Fruit fly (Drosophila melanogaster) whole organism, pupa: ENCODE data around the gene Lamtor5.
A peak's percentile ranks its signal among the peaks of the same experiment; 100 is the strongest.

Experiments used
- CG10348 ChIP-seq: fragments of 200-800 bp; sonication (Bioruptor generic); IDR thresholded peaks from 2 replicates; pipeline ENCODE4 v1.3.6; 2022; ENCODE audit warnings: missing biosample characterization, missing genetic modification characterization
- CG12605 ChIP-seq: fragments of 200-800 bp; sonication (Bioruptor generic); IDR thresholded peaks from 2 replicates; pipeline ENCODE4 v1.3.6; 2022; ENCODE audit warnings: missing biosample characterization, missing genetic modification characterization
- CG13204 ChIP-seq: fragments of 200-800 bp; sonication (Bioruptor generic); optimal IDR thresholded peaks from 2 replicates; lab custom pipeline; 2018; ENCODE audit warnings: missing biosample characterization, mild to moderate bottlenecking, missing genetic modification characterization, moderate library complexity
- CG14655 ChIP-seq: fragments of 200-800 bp; sonication (Bioruptor generic); optimal IDR thresholded peaks from 3 replicates; lab custom pipeline; 2017; ENCODE audit warnings: mild to moderate bottlenecking, missing biosample characterization, missing genetic modification reagents, missing genetic modification characterization
- CG15710 ChIP-seq: fragments of 200-800 bp; sonication (Bioruptor generic); optimal IDR thresholded peaks from 2 replicates; lab custom pipeline; 2018; ENCODE audit warnings: missing biosample characterization, mild to moderate bottlenecking, missing genetic modification characterization, moderate library complexity
- CG17806 ChIP-seq: fragments of 200-800 bp; sonication (Bioruptor generic); optimal IDR thresholded peaks from 2 replicates; lab custom pipeline; 2018; ENCODE audit warnings: missing biosample characterization, mild to moderate bottlenecking, missing genetic modification characterization, moderate library complexity
- CG32121 ChIP-seq: fragments of 200-800 bp; sonication (Bioruptor generic); IDR thresholded peaks from 2 replicates; pipeline ENCODE4 v1.3.6; 2022; ENCODE audit warnings: missing biosample characterization, missing genetic modification characterization
- CG34367 ChIP-seq: fragments of 200-800 bp; sonication (Bioruptor generic); optimal IDR thresholded peaks from 2 replicates; lab custom pipeline; 2018; ENCODE audit warnings: missing biosample characterization, mild to moderate bottlenecking, missing genetic modification characterization
- CG4496 ChIP-seq: fragments of 200-800 bp; sonication (Bioruptor generic); IDR thresholded peaks from 3 replicates; pipeline ENCODE4 v1.3.6; 2022; ENCODE audit warnings: missing biosample characterization, missing genetic modification characterization
- CG8159 ChIP-seq: fragments of 200-800 bp; sonication (Bioruptor generic); optimal IDR thresholded peaks from 3 replicates; lab custom pipeline; 2018; ENCODE audit warnings: missing biosample characterization, mild to moderate bottlenecking, missing genetic modification characterization, moderate library complexity
- CG8301 ChIP-seq: fragments of 200-800 bp; sonication (Bioruptor generic); optimal IDR thresholded peaks from 2 replicates; lab custom pipeline; 2018; ENCODE audit warnings: missing biosample characterization, mild to moderate bottlenecking, missing genetic modification characterization
- CG9948 ChIP-seq: fragments of 200-800 bp; sonication (Bioruptor generic); optimal IDR thresholded peaks from 2 replicates; lab custom pipeline; 2018; ENCODE audit warnings: missing biosample characterization, mild to moderate bottlenecking, missing genetic modification characterization, moderate library complexity
- D1 ChIP-seq: fragments of 200-800 bp; sonication (Bioruptor generic); optimal IDR thresholded peaks from 2 replicates; lab custom pipeline; 2018; ENCODE audit warnings: missing biosample characterization, mild to moderate bottlenecking, missing genetic modification characterization, moderate library complexity
- EcR ChIP-seq: fragments of 200-800 bp; sonication (Bioruptor generic); optimal IDR thresholded peaks from 3 replicates; lab custom pipeline; 2019; ENCODE audit warnings: missing biosample characterization, missing genetic modification characterization, mild to moderate bottlenecking, moderate library complexity, missing genetic modification reagents
- Ets98B ChIP-seq: fragments of 200-800 bp; sonication (Bioruptor generic); IDR thresholded peaks from 2 replicates; pipeline ENCODE4 v1.3.6; 2022; ENCODE audit warnings: missing biosample characterization, missing genetic modification characterization
- Pif1A ChIP-seq: fragments of 200-800 bp; sonication (Bioruptor generic); optimal IDR thresholded peaks from 3 replicates; lab custom pipeline; 2016; ENCODE audit warnings: missing biosample characterization, missing genetic modification characterization
- Pif1B ChIP-seq: fragments of 200-800 bp; sonication (Bioruptor generic); optimal IDR thresholded peaks from 3 replicates; lab custom pipeline; 2016; ENCODE audit warnings: missing biosample characterization, missing genetic modification characterization
- Snoo ChIP-seq: fragments of 200-800 bp; sonication (Bioruptor generic); optimal IDR thresholded peaks from 3 replicates; lab custom pipeline; 2017; ENCODE audit warnings: missing biosample characterization, mild to moderate bottlenecking, missing genetic modification characterization, inconsistent platforms
- fd96Ca ChIP-seq: fragments of 200-800 bp; sonication (Bioruptor generic); IDR thresholded peaks from 3 replicates; pipeline ENCODE4 v1.3.6; 2022; ENCODE audit warnings: missing biosample characterization, missing genetic modification characterization
- gl ChIP-seq: fragments of 200-800 bp; sonication (Bioruptor generic); optimal IDR thresholded peaks from 2 replicates; lab custom pipeline; 2018; ENCODE audit warnings: missing biosample characterization, mild to moderate bottlenecking, missing genetic modification characterization
- rn ChIP-seq: fragments of 200-800 bp; sonication (Bioruptor generic); IDR thresholded peaks from 2 replicates; pipeline ENCODE4 v1.3.6; 2022; ENCODE audit warnings: missing biosample characterization, missing genetic modification characterization

Gene Lamtor5

dm6 chrX:1858867-1859266 lies at the start of gene Lamtor5:
TSS of gene Lamtor5 (minus strand) at chrX:1858971.
- TF ChIP-seq Snoo = peak; percentile 30
- TF ChIP-seq Pif1B (GFP tag; lab: Kevin White, UChicago) = peak; percentile 55
- TF ChIP-seq CG32121 (GFP tag; lab: Robert Waterston, UW) = peak; percentile 33; the same call in 1 of the 2 replicates
- peak; percentile 52 for TF ChIP-seq CG8301
- peak; percentile 11; the same call in 1 of the 2 replicates for TF ChIP-seq Ets98B (GFP tag; lab: Robert Waterston, UW)
- peak; percentile 20 for TF ChIP-seq CG34367 (tag; lab: Kevin White, UChicago)
- peak; percentile 27 for TF ChIP-seq CG9948
- peak; percentile 66 for TF ChIP-seq CG4496 (GFP tag; lab: Robert Waterston, UW)
- no peak for TF ChIP-seq CG13204 (GFP tag; lab: Kevin White, UChicago)
- peak; percentile 53; the same call in 2 of the 3 replicates for TF ChIP-seq fd96Ca
- TF ChIP-seq CG15710 (tag; lab: Kevin White, UChicago) = peak; percentile 28
- peak; percentile 29 for TF ChIP-seq CG17806
- no peak for TF ChIP-seq CG14655 (GFP tag; lab: Kevin White, UChicago)
- TF ChIP-seq rn = no peak
- TF ChIP-seq CG8159 (tag; lab: Kevin White, UChicago) = peak; percentile 51
- TF ChIP-seq CG10348 (GFP tag; lab: Robert Waterston, UW) = no peak

dm6 chrX:1907727-1908264 lies 49.0 kb upstream of the Lamtor5 start, which contains the start of gene mip130:
TSS of gene mip130 (plus strand) at chrX:1908239.
- peak; percentile 54 for TF ChIP-seq CG15710 (tag; lab: Kevin White, UChicago)
- peak; percentile 41; the same call in 1 of the 2 replicates for TF ChIP-seq CG32121 (GFP tag; lab: Robert Waterston, UW)
- peak; percentile 63 for TF ChIP-seq CG8159 (tag; lab: Kevin White, UChicago)
- no peak for TF ChIP-seq CG13204 (GFP tag; lab: Kevin White, UChicago)
- no peak for TF ChIP-seq CG14655 (GFP tag; lab: Kevin White, UChicago)
- TF ChIP-seq CG34367 (tag; lab: Kevin White, UChicago) = peak; percentile 40
- no peak for TF ChIP-seq CG10348 (GFP tag; lab: Robert Waterston, UW)
- TF ChIP-seq CG17806 = peak; percentile 48
- TF ChIP-seq CG9948 = peak; percentile 44
- peak; percentile 59 for TF ChIP-seq CG8301
- no peak for TF ChIP-seq D1
- peak; percentile 29 for TF ChIP-seq Snoo
- TF ChIP-seq gl (tag; lab: Kevin White, UChicago) = peak; percentile 21
- TF ChIP-seq Pif1A = peak; percentile 59
- peak; percentile 47 for TF ChIP-seq Pif1B (GFP tag; lab: Kevin White, UChicago)
- TF ChIP-seq rn = no peak
- peak; percentile 50 for TF ChIP-seq Ets98B (GFP tag; lab: Robert Waterston, UW)
- TF ChIP-seq EcR (GFP tag; lab: Kevin White, UChicago) = peak; percentile 25
- peak; percentile 57; the same call in 1 of the 3 replicates for TF ChIP-seq fd96Ca
- TF ChIP-seq CG12605 (GFP tag; lab: Robert Waterston, UW) = no peak
- TF ChIP-seq CG4496 (GFP tag; lab: Robert Waterston, UW) = peak; percentile 62; the same call in 2 of the 3 replicates

- TF ChIP-seq CG13204 (GFP tag; lab: Kevin White, UChicago) (no peak), D1 (no peak), CG12605 (GFP tag; lab: Robert Waterston, UW) (no peak), CG9948 (no peak), CG32121 (GFP tag; lab: Robert Waterston, UW) (no peak), Pif1B (GFP tag; lab: Kevin White, UChicago) (no peak), fd96Ca (no peak), Pif1A (no peak), rn (no peak), CG8301 (no peak), CG4496 (GFP tag; lab: Robert Waterston, UW) (no peak), Ets98B (GFP tag; lab: Robert Waterston, UW) (no peak), CG17806 (no peak), CG15710 (tag; lab: Kevin White, UChicago) (no peak)
These were observed 45.2 kb upstream of the Lamtor5 start for dm6 chrX:1903968-1904367.

- TF ChIP-seq CG15710 (tag; lab: Kevin White, UChicago) (no peak), Pif1A (no peak), CG17806 (no peak), EcR (GFP tag; lab: Kevin White, UChicago) (no peak), CG34367 (tag; lab: Kevin White, UChicago) (no peak), CG8301 (no peak), CG10348 (GFP tag; lab: Robert Waterston, UW) (no peak), CG13204 (GFP tag; lab: Kevin White, UChicago) (no peak), CG32121 (GFP tag; lab: Robert Waterston, UW) (no peak), CG9948 (no peak), CG14655 (GFP tag; lab: Kevin White, UChicago) (no peak), CG8159 (tag; lab: Kevin White, UChicago) (no peak), CG4496 (GFP tag; lab: Robert Waterston, UW) (no peak), Pif1B (GFP tag; lab: Kevin White, UChicago) (no peak), Ets98B (GFP tag; lab: Robert Waterston, UW) (no peak), fd96Ca (no peak), D1 (no peak), rn (no peak), CG12605 (GFP tag; lab: Robert Waterston, UW) (no peak)
- TF ChIP-seq, all 21 proteins: peak for 0
These were observed 44.3 kb upstream of the Lamtor5 start, which contains the start of gene CG32801 for dm6 chrX:1903077-1903476. TSS of gene CG32801 (minus strand) at chrX:1903177.

dm6 chrX:1901605-1902136 lies 42.9 kb upstream of the Lamtor5 start, which contains the start of gene Ldaf1:
TSS of gene Ldaf1 (minus strand) at chrX:1901911.
- TF ChIP-seq EcR (GFP tag; lab: Kevin White, UChicago) (peak; percentile 39), CG13204 (GFP tag; lab: Kevin White, UChicago) (no peak)
